Worm (Caenorhabditis elegans): ENCODE measurements around the gene grl-29.

grl-29 gene

DNA sequence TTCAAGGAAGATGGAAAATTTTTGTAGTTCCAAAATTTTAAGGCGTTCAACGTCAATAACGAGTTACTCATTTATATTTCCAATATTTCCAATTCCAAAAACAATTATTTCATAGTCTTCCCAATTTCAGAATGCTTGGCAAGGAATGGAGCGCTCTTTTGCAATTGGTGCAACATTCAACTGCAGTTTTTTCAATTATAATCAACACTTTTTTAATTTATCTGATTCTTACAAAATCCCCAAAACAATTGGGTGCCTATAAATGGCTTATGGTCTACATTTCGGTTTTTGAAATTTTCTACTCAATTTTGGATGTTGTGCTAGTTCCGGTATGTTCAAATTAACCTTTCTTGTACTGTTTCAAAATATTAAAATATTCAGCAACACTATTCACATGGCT lies 47.3 kb downstream of the grl-29 start, which contains the start of gene str-225:
TSS of gene str-225 (plus strand) at position 132 of the 400 bp plus-strand sequence.
- no peak for TF ChIP-seq nhr-120 (GFP tag; IDR thresholded peaks at IDR 0.05)
- TF ChIP-seq ztf-3 (GFP tag; optimal IDR thresholded peaks at IDR 0.05), result no peak
- no peak for TF ChIP-seq ets-4 (GFP tag; optimal IDR thresholded peaks at IDR 0.05)
- TF ChIP-seq cebp-1 (GFP tag; IDR thresholded peaks at IDR 0.05), result no peak
- TF ChIP-seq cebp-1 (tag; optimal IDR thresholded peaks at IDR 0.05), result no peak
- no peak for TF ChIP-seq Y79H2A.3 (GFP tag; conservative IDR thresholded peaks at IDR 0.05)
- TF ChIP-seq mel-28 (tag; optimal IDR thresholded peaks at IDR 0.05; ENCODE audit: borderline replicate concordance), result no peak
- no peak for TF ChIP-seq nhr-179 (tag; optimal IDR thresholded peaks at IDR 0.05)
- no peak for TF ChIP-seq F49E8.2 (tag; optimal IDR thresholded peaks at IDR 0.05; ENCODE audit: insufficient read depth)
- no peak for TF ChIP-seq snpc-3.4 (tag; optimal IDR thresholded peaks at IDR 0.05)
- no peak for TF ChIP-seq ceh-91 (GFP tag; IDR thresholded peaks at IDR 0.05)
- TF ChIP-seq repo-1 (tag; optimal IDR thresholded peaks at IDR 0.05), result no peak
- TF ChIP-seq ztf-18 (tag; optimal IDR thresholded peaks at IDR 0.05), result no peak
- no peak for TF ChIP-seq F37B4.10 (GFP tag; IDR thresholded peaks at IDR 0.05)
- no peak for TF ChIP-seq madf-6 (GFP tag; IDR thresholded peaks at IDR 0.05)

DNA sequence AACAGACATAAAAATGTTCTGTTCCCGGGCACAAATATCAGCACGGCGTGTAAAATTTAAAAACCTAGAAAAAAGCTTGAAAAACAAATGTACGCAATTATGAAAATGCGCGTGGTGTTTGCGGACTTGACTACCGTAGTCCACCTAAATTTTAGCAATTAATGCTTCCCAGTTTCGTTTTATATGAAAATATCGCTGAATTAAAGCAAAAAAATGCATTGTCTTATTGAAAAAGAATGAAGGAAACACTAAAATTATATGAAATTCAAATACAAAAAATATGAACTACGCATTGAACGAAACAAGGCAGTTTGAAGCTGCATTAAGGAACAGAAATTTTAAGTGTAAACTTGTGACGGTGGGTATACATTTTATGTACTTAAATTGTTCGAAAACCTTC lies 48.8 kb downstream of the grl-29 start, which contains the start of gene ugt-64:
TSS of gene ugt-64 (minus strand) at position 101 of the 400 bp plus-strand sequence.
- peak; percentile 24 for TF ChIP-seq lsl-1 (GFP tag; optimal IDR thresholded peaks at IDR 0.05)

DNA sequence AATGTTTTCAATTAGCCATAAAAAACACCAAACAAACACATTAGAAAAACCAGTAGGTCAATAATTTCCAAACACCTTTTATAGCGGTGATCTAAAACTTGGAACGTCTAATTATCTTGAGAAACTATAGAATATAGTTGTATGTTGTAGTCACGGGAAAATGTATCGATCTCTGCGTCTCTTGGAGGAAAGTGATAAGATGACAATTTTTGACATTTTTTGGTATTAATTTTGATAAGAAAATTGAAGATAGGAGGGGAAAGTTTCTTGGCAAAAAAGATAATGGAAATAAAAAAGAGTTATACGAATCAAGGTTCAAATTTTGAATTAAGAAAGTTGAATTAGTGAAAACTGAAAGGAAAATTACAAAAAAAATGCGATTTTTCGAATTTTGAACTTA lies 49.3 kb downstream of the grl-29 start:
- TF ChIP-seq sea-2 (GFP tag; IDR thresholded peaks at IDR 0.05), result no peak
- TF ChIP-seq chd-7 (tag; optimal IDR thresholded peaks at IDR 0.05), result no peak
- no peak for TF ChIP-seq K12H6.12 (tag; optimal IDR thresholded peaks at IDR 0.05)
- TF ChIP-seq pha-4 (tag; optimal IDR thresholded peaks at IDR 0.05), result peak; percentile 48
- TF ChIP-seq nhr-80 (tag; optimal IDR thresholded peaks at IDR 0.05), result peak; percentile 79
- TF ChIP-seq nfyb-1 (GFP tag; IDR thresholded peaks at IDR 0.05), result no peak
- TF ChIP-seq snpc-1.1 (tag; optimal IDR thresholded peaks at IDR 0.05; ENCODE audit: insufficient read depth), result no peak
- TF ChIP-seq nhr-90 (tag; optimal IDR thresholded peaks at IDR 0.05), result no peak
- no peak for TF ChIP-seq T07F8.4 (tag; optimal IDR thresholded peaks at IDR 0.05)
- no peak for TF ChIP-seq ZK185.1 (tag; optimal IDR thresholded peaks at IDR 0.05; ENCODE audit: poor library complexity, severe bottlenecking)
- peak; percentile 62 for TF ChIP-seq unc-62 (GFP tag; optimal IDR thresholded peaks at IDR 0.05)
- no peak for TF ChIP-seq C17E4.6 (GFP tag; IDR thresholded peaks at IDR 0.05)
- peak; percentile 21 for TF ChIP-seq tbp1 (GFP tag; optimal IDR thresholded peaks at IDR 0.05)
- TF ChIP-seq madf-6 (GFP tag; IDR thresholded peaks at IDR 0.05), result no peak
- no peak for TF ChIP-seq snpc-1.3 (tag; optimal IDR thresholded peaks at IDR 0.05; ENCODE audit: insufficient read depth)
- no peak for TF ChIP-seq F33H1.4 (GFP tag; IDR thresholded peaks at IDR 0.05)
- no peak for TF ChIP-seq lsy-27 (tag; optimal IDR thresholded peaks at IDR 0.05; ENCODE audit: borderline replicate concordance, insufficient read depth)
- TF ChIP-seq ccch-3 (GFP tag; optimal IDR thresholded peaks at IDR 0.05), result no peak
- peak; percentile 26 for TF ChIP-seq atf-7 (tag; optimal IDR thresholded peaks at IDR 0.05)
- no peak for TF ChIP-seq ztf-6 (GFP tag; IDR thresholded peaks at IDR 0.05)

Data from whole organism, young adult.